Worm (Caenorhabditis elegans) whole organism, late embryonic: Measurements from ENCODE around the gene peb-1.

Source experiments
- C08G9.2 ChIP-seq: sonication (generic microtip); optimal IDR thresholded peaks from 2 replicates; lab custom pipeline; 2016; ENCODE audit warnings: mild to moderate bottlenecking, missing genetic modification characterization, moderate library complexity, missing compliant biosample characterization
- C38D4.7 ChIP-seq: fragments of 200-800 bp; sonication (Bioruptor generic); optimal IDR thresholded peaks from 2 replicates; lab custom pipeline; 2018; ENCODE audit warnings: mild to moderate bottlenecking, missing genetic modification characterization, moderate library complexity, missing compliant biosample characterization
- K02D7.2 ChIP-seq: sonication (generic microtip); optimal IDR thresholded peaks from 2 replicates; lab custom pipeline; 2017; ENCODE audit warnings: mild to moderate bottlenecking, missing genetic modification characterization, missing compliant biosample characterization
- T23F11.4 ChIP-seq: fragments of 200-800 bp; sonication (Bioruptor generic); optimal IDR thresholded peaks from 2 replicates; lab custom pipeline; 2018; ENCODE audit warnings: mild to moderate bottlenecking, missing genetic modification characterization, missing compliant biosample characterization
- ahr-1 ChIP-seq: sonication (generic microtip); optimal IDR thresholded peaks from 2 replicates; lab custom pipeline; 2016; ENCODE audit warnings: missing genetic modification characterization, missing compliant biosample characterization
- ceh-18 ChIP-seq: sonication (generic microtip); optimal IDR thresholded peaks from 2 replicates; lab custom pipeline; 2016; ENCODE audit warnings: missing genetic modification characterization, missing compliant biosample characterization
- ceh-2 ChIP-seq: sonication (generic microtip); optimal IDR thresholded peaks from 2 replicates; lab custom pipeline; 2016; ENCODE audit warnings: missing genotype, missing genetic modification characterization, missing compliant biosample characterization
- ceh-24 ChIP-seq: sonication (generic microtip); optimal IDR thresholded peaks from 2 replicates; lab custom pipeline; 2016; ENCODE audit warnings: mild to moderate bottlenecking, missing genetic modification characterization, missing compliant biosample characterization
- ceh-31 ChIP-seq: sonication (generic microtip); optimal IDR thresholded peaks from 2 replicates; lab custom pipeline; 2016; ENCODE audit warnings: missing genetic modification characterization, missing compliant biosample characterization
- ceh-45 ChIP-seq: fragments of 200-800 bp; sonication (Bioruptor generic); IDR thresholded peaks from 2 replicates; pipeline ENCODE4 v1.3.6; 2022; ENCODE audit warnings: missing genetic modification reagents, missing genetic modification characterization, missing compliant biosample characterization
- ceh-48 ChIP-seq: sonication (generic microtip); optimal IDR thresholded peaks from 2 replicates; lab custom pipeline; 2016; ENCODE audit warnings: missing genetic modification characterization, inconsistent platforms, missing compliant biosample characterization
- ceh-9 ChIP-seq: sonication (generic microtip); optimal IDR thresholded peaks from 2 replicates; lab custom pipeline; 2016; ENCODE audit warnings: mild to moderate bottlenecking, missing genetic modification characterization, inconsistent platforms, missing compliant biosample characterization
- dmd-4 ChIP-seq: sonication (generic microtip); optimal IDR thresholded peaks from 2 replicates; lab custom pipeline; 2016; ENCODE audit warnings: borderline replicate concordance, missing genetic modification characterization, missing compliant biosample characterization
- eyg-1 ChIP-seq: sonication (generic microtip); optimal IDR thresholded peaks from 2 replicates; lab custom pipeline; 2016; ENCODE audit warnings: missing genotype, missing genetic modification characterization, missing compliant biosample characterization
- fax-1 ChIP-seq: sonication (generic microtip); optimal IDR thresholded peaks from 2 replicates; lab custom pipeline; 2016; ENCODE audit warnings: missing genotype, missing genetic modification characterization, missing compliant biosample characterization
- hlh-13 ChIP-seq: fragments of 200-800 bp; sonication (Bioruptor generic); optimal IDR thresholded peaks from 2 replicates; lab custom pipeline; 2018; ENCODE audit warnings: mild to moderate bottlenecking, missing genetic modification characterization, missing compliant biosample characterization
- hlh-15 ChIP-seq: sonication (generic microtip); optimal IDR thresholded peaks from 2 replicates; lab custom pipeline; 2016; ENCODE audit warnings: missing genetic modification characterization, missing compliant biosample characterization
- hlh-8 ChIP-seq: sonication (generic microtip); optimal IDR thresholded peaks from 2 replicates; lab custom pipeline; 2016; ENCODE audit warnings: missing genotype, missing genetic modification characterization, missing compliant biosample characterization
- lin-11 ChIP-seq: fragments of 200-800 bp; sonication (Bioruptor generic); optimal IDR thresholded peaks from 2 replicates; lab custom pipeline; 2018; ENCODE audit warnings: mild to moderate bottlenecking, missing genetic modification characterization, missing compliant biosample characterization
- mec-3 ChIP-seq: sonication (generic microtip); optimal IDR thresholded peaks from 2 replicates; lab custom pipeline; 2016; ENCODE audit warnings: borderline replicate concordance, missing genetic modification characterization, missing compliant biosample characterization
- nhr-11 ChIP-seq: fragments of 150-350 bp; optimal IDR thresholded peaks from 2 replicates; lab custom pipeline; 2014; ENCODE audit warnings: missing biosample characterization, missing genetic modification characterization
- nhr-232 ChIP-seq: sonication (generic microtip); optimal IDR thresholded peaks from 2 replicates; lab custom pipeline; 2016; ENCODE audit warnings: missing genetic modification characterization, missing compliant biosample characterization
- odd-2 ChIP-seq: sonication (generic microtip); optimal IDR thresholded peaks from 2 replicates; lab custom pipeline; 2017; ENCODE audit warnings: antibody characterized with exemption, mild to moderate bottlenecking, missing genetic modification characterization, missing compliant biosample characterization
- pag-3 ChIP-seq: sonication (generic microtip); optimal IDR thresholded peaks from 2 replicates; lab custom pipeline; 2016; ENCODE audit warnings: missing compliant biosample characterization, missing genetic modification characterization, borderline replicate concordance
- pha-2 ChIP-seq: sonication (generic microtip); optimal IDR thresholded peaks from 2 replicates; lab custom pipeline; 2017; ENCODE audit warnings: mild to moderate bottlenecking, missing genetic modification characterization, missing compliant biosample characterization
- pros-1 ChIP-seq: fragments of 150-350 bp; optimal IDR thresholded peaks from 2 replicates; lab custom pipeline; 2014; ENCODE audit warnings: missing biosample characterization, missing genetic modification reagents, missing genetic modification characterization
- ref-2 ChIP-seq: sonication (generic microtip); optimal IDR thresholded peaks from 2 replicates; lab custom pipeline; 2016; ENCODE audit warnings: missing genetic modification characterization, missing compliant biosample characterization
- rnt-1 ChIP-seq: sonication (generic microtip); optimal IDR thresholded peaks from 2 replicates; lab custom pipeline; 2016; ENCODE audit warnings: missing genetic modification characterization, missing compliant biosample characterization
- sdc-2 ChIP-seq: sonication (generic microtip); optimal IDR thresholded peaks from 2 replicates; lab custom pipeline; 2016; ENCODE audit warnings: missing genotype, missing genetic modification characterization, missing compliant biosample characterization
- tbx-2 ChIP-seq: sonication (generic microtip); optimal IDR thresholded peaks from 2 replicates; lab custom pipeline; 2016; ENCODE audit warnings: missing genetic modification characterization, missing compliant biosample characterization
- tbx-7 ChIP-seq: sonication (generic microtip); optimal IDR thresholded peaks from 2 replicates; lab custom pipeline; 2016; ENCODE audit warnings: missing genotype, missing genetic modification characterization, missing compliant biosample characterization
- ttx-3 ChIP-seq: sonication (generic microtip); optimal IDR thresholded peaks from 2 replicates; lab custom pipeline; 2016; ENCODE audit warnings: missing genetic modification reagents, missing genetic modification characterization, missing compliant biosample characterization
- unc-42 ChIP-seq: sonication (generic microtip); optimal IDR thresholded peaks from 2 replicates; lab custom pipeline; 2016; ENCODE audit warnings: missing genotype, missing genetic modification characterization, missing compliant biosample characterization
- zip-5 ChIP-seq: sonication (generic microtip); optimal IDR thresholded peaks from 2 replicates; lab custom pipeline; 2016; ENCODE audit warnings: missing genetic modification characterization, missing compliant biosample characterization

peb-1 gene

ce11 chrX:2188885-2189284 is 22.0 kb upstream of the peb-1 start:
- TF ChIP-seq ceh-18 (tag; lab: Kevin White, UChicago) (peak; percentile 42), pha-2 (tag; lab: Kevin White, UChicago) (no peak)

ce11 chrX:2190740-2191139 is 20.1 kb upstream of the peb-1 start:
- no peak for TF ChIP-seq ref-2 (tag; lab: Kevin White, UChicago)
- TF ChIP-seq ceh-2, result no peak
- TF ChIP-seq C08G9.2 (tag; lab: Kevin White, UChicago), result no peak
- TF ChIP-seq fax-1, result no peak
- no peak for TF ChIP-seq pag-3
- no peak for TF ChIP-seq mec-3 (tag; lab: Kevin White, UChicago)
- TF ChIP-seq C38D4.7, result no peak
- no peak for TF ChIP-seq unc-42 (tag; lab: Kevin White, UChicago)
- TF ChIP-seq nhr-232 (tag; lab: Kevin White, UChicago), result no peak
- TF ChIP-seq K02D7.2 (tag; lab: Kevin White, UChicago), result no peak
- no peak for TF ChIP-seq eyg-1 (tag; lab: Kevin White, UChicago)
- no peak for TF ChIP-seq nhr-11 (tag; lab: Kevin White, UChicago)
- TF ChIP-seq ceh-24 (tag; lab: Kevin White, UChicago), result no peak
- no peak for TF ChIP-seq dmd-4 (tag; lab: Kevin White, UChicago)
- no peak for TF ChIP-seq ceh-9 (tag; lab: Kevin White, UChicago)
- no peak for TF ChIP-seq tbx-7 (tag; lab: Kevin White, UChicago)
- TF ChIP-seq T23F11.4 (GFP tag; lab: Kevin White, UChicago), result no peak
- no peak for TF ChIP-seq hlh-13 (GFP tag; lab: Kevin White, UChicago)
- no peak for TF ChIP-seq ceh-48 (tag; lab: Kevin White, UChicago)
- TF ChIP-seq ceh-18 (tag; lab: Kevin White, UChicago), result no peak
- TF ChIP-seq, all 69 proteins: peak for 0

ce11 chrX:2191925-2192554 is 18.8 kb upstream of the peb-1 start, which contains the start of gene gap-1:
gap-1 (plus strand) TSS chrX:2192504.
- no peak for TF ChIP-seq sdc-2 (tag; lab: Kevin White, UChicago)
- TF ChIP-seq zip-5, result no peak
- no peak for TF ChIP-seq ceh-31 (tag; lab: Kevin White, UChicago)
- TF ChIP-seq K02D7.2 (tag; lab: Kevin White, UChicago), result no peak
- no peak for TF ChIP-seq pros-1
- TF ChIP-seq hlh-13 (GFP tag; lab: Kevin White, UChicago), result no peak
- no peak for TF ChIP-seq ceh-45 (GFP tag; lab: Robert Waterston, UW)
- TF ChIP-seq rnt-1 (tag; lab: Kevin White, UChicago), result no peak
- TF ChIP-seq tbx-7 (tag; lab: Kevin White, UChicago), result no peak
- no peak for TF ChIP-seq C08G9.2 (tag; lab: Kevin White, UChicago)
- no peak for TF ChIP-seq fax-1
- TF ChIP-seq tbx-2 (tag; lab: Kevin White, UChicago), result no peak
- TF ChIP-seq ceh-24 (tag; lab: Kevin White, UChicago), result no peak
- no peak for TF ChIP-seq odd-2 (tag; lab: Kevin White, UChicago)

ce11 chrX:2197444-2197843 is 13.4 kb upstream of the peb-1 start:
- no peak for TF ChIP-seq ttx-3
- no peak for TF ChIP-seq nhr-232 (tag; lab: Kevin White, UChicago)
- TF ChIP-seq hlh-15, result no peak
- TF ChIP-seq lin-11 (tag; lab: Kevin White, UChicago), result no peak
- no peak for TF ChIP-seq pros-1
- TF ChIP-seq ceh-45 (GFP tag; lab: Robert Waterston, UW), result no peak
- TF ChIP-seq tbx-7 (tag; lab: Kevin White, UChicago), result no peak
- TF ChIP-seq ahr-1, result no peak
- no peak for TF ChIP-seq K02D7.2 (tag; lab: Kevin White, UChicago)
- no peak for TF ChIP-seq hlh-8 (tag; lab: Kevin White, UChicago)
- TF ChIP-seq, all 69 proteins: peak for 0
